Worm (Caenorhabditis elegans): Measurements from ENCODE around the gene pgap-3.

The pgap-3 gene

DNA sequence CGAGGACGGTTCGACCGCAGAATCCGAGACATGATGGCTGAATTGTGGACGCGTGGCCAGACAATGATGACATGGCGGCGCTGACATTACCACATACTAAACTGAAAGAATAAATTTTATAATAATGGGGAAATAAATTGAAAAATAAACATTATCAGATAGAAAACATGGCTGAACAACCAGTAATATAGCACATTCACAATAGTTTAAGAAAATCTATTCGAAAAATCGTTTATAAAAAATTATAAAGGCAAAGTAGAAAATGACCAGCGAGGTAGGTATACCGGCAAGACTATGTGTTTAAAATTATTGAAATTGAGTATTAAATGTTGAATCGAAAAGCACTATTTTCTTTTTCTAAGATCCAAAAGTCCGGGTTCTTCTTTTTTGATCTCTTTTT lies 3.4 kb upstream of the pgap-3 start, which contains the start of gene jamp-1:
Gene jamp-1 (minus strand): TSS at position 101 of the 400 bp plus-strand sequence.
- no peak for TF ChIP-seq sma-9 (GFP tag; optimal IDR thresholded peaks at IDR 0.05)
- TF ChIP-seq sma-9 (tag; optimal IDR thresholded peaks at IDR 0.05) = no peak
- TF ChIP-seq nhr-237 (tag; optimal IDR thresholded peaks at IDR 0.05) = no peak
- no peak for TF ChIP-seq ceh-16 (tag; optimal IDR thresholded peaks at IDR 0.05)
- TF ChIP-seq gmeb-1 (tag; optimal IDR thresholded peaks at IDR 0.05) = no peak
- TF ChIP-seq ama-1 (optimal IDR thresholded peaks at IDR 0.05) = no peak
- no peak for TF ChIP-seq lin-11 (tag; optimal IDR thresholded peaks at IDR 0.05)

- peak; percentile 19 for TF ChIP-seq fos-1 (tag; optimal IDR thresholded peaks at IDR 0.05)
- no peak for TF ChIP-seq ztf-4 (tag; optimal IDR thresholded peaks at IDR 0.05)
These were observed 2.7 kb downstream of the pgap-3 start, which contains the start of gene R01B10.3 for ce11 chrV:6044853-6045594. TSS of gene R01B10.3 (minus strand) at chrV:6045129.

DNA sequence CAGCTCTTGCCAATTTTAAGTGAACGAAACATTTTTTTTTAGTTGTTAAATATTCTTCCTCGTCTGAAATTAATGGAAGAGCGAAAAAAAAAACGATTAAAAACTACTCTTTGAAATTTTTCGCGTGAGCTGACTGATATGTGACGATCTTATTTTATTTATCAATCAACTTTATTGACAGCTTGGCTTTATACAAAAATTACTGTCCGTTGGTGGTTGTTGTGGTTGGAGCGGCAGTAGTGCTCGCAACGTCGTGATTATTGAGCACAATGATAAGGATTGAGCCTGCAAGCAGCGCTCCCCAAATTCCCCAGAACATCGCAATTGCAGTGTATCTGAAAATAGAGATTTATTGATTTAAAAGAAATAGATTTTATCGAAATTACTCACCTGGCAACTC lies 3.3 kb downstream of the pgap-3 start:
- TF ChIP-seq lsy-2 (tag; optimal IDR thresholded peaks at IDR 0.05) = no peak
- no peak for TF ChIP-seq nhr-21 (tag; optimal IDR thresholded peaks at IDR 0.05)
- TF ChIP-seq ceh-82 (tag; optimal IDR thresholded peaks at IDR 0.05) = no peak
- TF ChIP-seq F13H6.1 (tag; optimal IDR thresholded peaks at IDR 0.05) = no peak
- no peak for TF ChIP-seq ceh-16 (tag; optimal IDR thresholded peaks at IDR 0.05)
- TF ChIP-seq zag-1 (tag; optimal IDR thresholded peaks at IDR 0.05) = no peak
- no peak for TF ChIP-seq peb-1 (tag; optimal IDR thresholded peaks at IDR 0.05)
- no peak for TF ChIP-seq sma-9 (GFP tag; optimal IDR thresholded peaks at IDR 0.05)
- TF ChIP-seq sma-9 (tag; optimal IDR thresholded peaks at IDR 0.05) = no peak
- TF ChIP-seq mbf-1 (tag; optimal IDR thresholded peaks at IDR 0.05) = no peak
- no peak for TF ChIP-seq ztf-1 (GFP tag; conservative IDR thresholded peaks at IDR 0.05)
- TF ChIP-seq mab-5 (tag; optimal IDR thresholded peaks at IDR 0.05) = no peak
- TF ChIP-seq nhr-23 (tag; optimal IDR thresholded peaks at IDR 0.05) = no peak
- TF ChIP-seq skn-1 (tag; optimal IDR thresholded peaks at IDR 0.05) = no peak

- no peak for TF ChIP-seq nhr-6 (tag; optimal IDR thresholded peaks at IDR 0.05)
- peak; percentile 35 for TF ChIP-seq egl-27 (tag; optimal IDR thresholded peaks at IDR 0.05)
- TF ChIP-seq lin-13 (GFP tag; optimal IDR thresholded peaks at IDR 0.05) = peak; percentile 43
- peak; percentile 83 for TF ChIP-seq gmeb-1 (tag; optimal IDR thresholded peaks at IDR 0.05)
- peak; percentile 57 for TF ChIP-seq F13H6.1 (tag; optimal IDR thresholded peaks at IDR 0.05)
- peak; percentile 76 for TF ChIP-seq fos-1 (tag; optimal IDR thresholded peaks at IDR 0.05)
- TF ChIP-seq ama-1 (optimal IDR thresholded peaks at IDR 0.05) = peak; percentile 40
- TF ChIP-seq C34F6.9 (tag; optimal IDR thresholded peaks at IDR 0.05) = peak; percentile 69
- TF ChIP-seq unc-39 (tag; optimal IDR thresholded peaks at IDR 0.05) = no peak
- TF ChIP-seq crh-2 (tag; optimal IDR thresholded peaks at IDR 0.05) = peak; percentile 71
- no peak for TF ChIP-seq nhr-11 (tag; optimal IDR thresholded peaks at IDR 0.05)
- TF ChIP-seq nhr-129 (tag; optimal IDR thresholded peaks at IDR 0.05) = peak; percentile 64
- peak; percentile 62 for TF ChIP-seq sma-9 (GFP tag; optimal IDR thresholded peaks at IDR 0.05)
- no peak for TF ChIP-seq sma-9 (tag; optimal IDR thresholded peaks at IDR 0.05)
- no peak for TF ChIP-seq alr-1 (tag; optimal IDR thresholded peaks at IDR 0.05)
- TF ChIP-seq unc-55 (GFP tag; optimal IDR thresholded peaks at IDR 0.05) = peak; percentile 50
- no peak for TF ChIP-seq nhr-23 (tag; optimal IDR thresholded peaks at IDR 0.05)
- peak in 1 of 2 experiments; percentile 40 for TF ChIP-seq lsy-2 (tag; optimal IDR thresholded peaks at IDR 0.05)
- no peak for TF ChIP-seq nhr-237 (tag; optimal IDR thresholded peaks at IDR 0.05)
- no peak for TF ChIP-seq aly-2 (tag; optimal IDR thresholded peaks at IDR 0.05)
- TF ChIP-seq elt-1 (tag; optimal IDR thresholded peaks at IDR 0.05) = no peak
- TF ChIP-seq skn-1 (tag; optimal IDR thresholded peaks at IDR 0.05) = no peak
- no peak for TF ChIP-seq elt-3 (tag; optimal IDR thresholded peaks at IDR 0.05)
- no peak for TF ChIP-seq ztf-4 (tag; optimal IDR thresholded peaks at IDR 0.05)
These were observed 4.1 kb downstream of the pgap-3 start, which contains the start of gene cpi-2 for ce11 chrV:6043275-6044271. TSS of gene cpi-2 (plus strand) at chrV:6044062.

All from whole organism, L2 larva.